Fruit fly (Drosophila melanogaster): Measurements from ENCODE around the gene CG7518.

The CG7518 gene

dm6 chr3R:12985828-12986530 is 11.9 kb upstream of the CG7518 start, which contains the start of gene CG31342:
CG31342 (plus strand) TSS chr3R:12986041.
- no peak for TF ChIP-seq Pif1A (GFP tag; optimal IDR thresholded peaks at IDR 0.05)
- TF ChIP-seq CG17806 (tag; optimal IDR thresholded peaks at IDR 0.05): peak; percentile 27
- peak; percentile 6 for TF ChIP-seq Snoo (tag; optimal IDR thresholded peaks at IDR 0.05)
- TF ChIP-seq CG32121 (GFP tag; IDR thresholded peaks at IDR 0.05): peak; percentile 27; the same call in 1 of the 2 replicates
- TF ChIP-seq CG15710 (tag; optimal IDR thresholded peaks at IDR 0.05): peak; percentile 34
- no peak for TF ChIP-seq rn (GFP tag; IDR thresholded peaks at IDR 0.05)
- TF ChIP-seq CG9948 (tag; optimal IDR thresholded peaks at IDR 0.05): peak; percentile 38

- TF ChIP-seq CG4496 (GFP tag; IDR thresholded peaks at IDR 0.05) (no peak), Pif1A (GFP tag; optimal IDR thresholded peaks at IDR 0.05) (no peak), CG8301 (tag; optimal IDR thresholded peaks at IDR 0.05) (no peak), Pif1B (GFP tag; optimal IDR thresholded peaks at IDR 0.05) (no peak), CG10348 (GFP tag; IDR thresholded peaks at IDR 0.05) (no peak), CG32121 (GFP tag; IDR thresholded peaks at IDR 0.05) (no peak), CG12605 (GFP tag; IDR thresholded peaks at IDR 0.05) (no peak), CG15710 (tag; optimal IDR thresholded peaks at IDR 0.05) (no peak), gl (tag; optimal IDR thresholded peaks at IDR 0.05) (no peak)
Measured at dm6 chr3R:12988411-12988810, 9.5 kb upstream of the CG7518 start, which contains the start of gene CG14383. CG14383 (minus strand) TSS chr3R:12988511.

DNA sequence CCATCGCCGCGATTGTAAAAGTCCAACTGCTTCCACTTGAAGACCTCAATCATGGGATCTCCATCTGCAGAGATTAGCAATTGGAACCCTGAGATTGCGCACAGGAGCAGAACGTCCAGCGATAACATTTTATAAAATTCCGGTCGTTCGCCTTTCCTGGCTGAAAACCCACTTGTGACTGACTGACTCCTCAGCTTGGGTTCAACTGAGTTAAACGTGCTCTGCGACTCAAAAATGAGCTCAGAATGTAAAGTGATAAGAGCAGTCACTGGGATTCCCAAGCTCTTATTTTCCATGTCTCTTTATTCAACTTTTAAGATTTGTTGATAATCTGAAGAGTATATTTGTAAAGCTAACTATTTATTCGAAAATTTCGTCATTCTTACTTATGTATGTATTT is 4.9 kb upstream of the CG7518 start, which contains the start of gene yellow-f:
yellow-f (minus strand) TSS at position 184 of the 400 bp plus-strand sequence.
- no peak for TF ChIP-seq rn (GFP tag; IDR thresholded peaks at IDR 0.05)
- TF ChIP-seq EcR (GFP tag; optimal IDR thresholded peaks at IDR 0.05): peak; percentile 92

DNA sequence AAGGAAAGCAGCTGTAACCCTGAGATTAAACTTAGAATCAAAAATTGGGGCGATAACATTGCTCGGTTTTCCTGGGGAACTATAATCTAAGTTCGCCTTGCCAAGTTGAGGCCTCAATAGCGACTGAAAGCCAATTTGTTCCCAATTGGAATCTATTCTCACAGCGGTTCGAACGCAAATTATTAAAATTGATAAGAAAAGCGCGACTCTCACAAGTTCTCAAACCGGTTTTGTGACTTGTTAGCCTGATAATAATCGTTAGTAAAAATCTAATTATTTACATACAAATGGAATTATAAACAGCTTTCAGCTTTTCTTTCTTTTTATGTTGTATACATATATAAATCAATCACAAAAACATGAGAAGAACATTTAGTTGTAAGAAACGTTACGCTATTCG is 2.8 kb upstream of the CG7518 start, which contains the start of gene yellow-f2:
yellow-f2 (minus strand) TSS at position 101 of the 400 bp plus-strand sequence.
- TF ChIP-seq CG8301 (tag; optimal IDR thresholded peaks at IDR 0.05): no peak
- TF ChIP-seq CG4496 (GFP tag; IDR thresholded peaks at IDR 0.05): no peak
- no peak for TF ChIP-seq EcR (GFP tag; optimal IDR thresholded peaks at IDR 0.05)
- TF ChIP-seq CG8159 (tag; optimal IDR thresholded peaks at IDR 0.05): no peak
- no peak for TF ChIP-seq CG17806 (tag; optimal IDR thresholded peaks at IDR 0.05)
- no peak for TF ChIP-seq CG32121 (GFP tag; IDR thresholded peaks at IDR 0.05)
- no peak for TF ChIP-seq CG13204 (GFP tag; optimal IDR thresholded peaks at IDR 0.05)
- no peak for TF ChIP-seq D1 (tag; optimal IDR thresholded peaks at IDR 0.05)
- no peak for TF ChIP-seq CG15710 (tag; optimal IDR thresholded peaks at IDR 0.05)
- no peak for TF ChIP-seq CG12605 (GFP tag; IDR thresholded peaks at IDR 0.05)
- TF ChIP-seq Ets98B (GFP tag; IDR thresholded peaks at IDR 0.05): no peak
- TF ChIP-seq Pif1A (GFP tag; optimal IDR thresholded peaks at IDR 0.05): no peak
- no peak for TF ChIP-seq CG14655 (GFP tag; optimal IDR thresholded peaks at IDR 0.05)
- no peak for TF ChIP-seq gl (tag; optimal IDR thresholded peaks at IDR 0.05)
- TF ChIP-seq Snoo (tag; optimal IDR thresholded peaks at IDR 0.05): no peak

DNA sequence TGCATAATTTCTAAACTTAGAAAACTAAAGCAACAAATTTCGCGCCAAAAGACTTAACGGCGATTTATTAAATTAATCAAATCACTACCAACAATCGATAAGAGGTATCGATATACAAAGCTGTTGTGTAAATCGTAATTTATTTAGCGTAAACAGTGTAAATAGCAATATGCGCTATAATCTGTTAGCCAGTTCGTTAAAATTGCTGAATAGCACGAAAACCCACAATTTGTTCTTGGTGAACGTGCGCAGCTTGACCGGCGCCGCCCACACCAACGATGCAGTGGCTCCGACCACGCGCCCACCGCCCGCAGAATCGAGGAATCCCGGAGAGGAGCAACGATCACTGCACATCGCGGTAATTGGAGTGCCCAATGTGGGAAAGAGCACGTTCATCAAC is 2.4 kb upstream of the CG7518 start, which contains the start of gene CG7488:
CG7488 (plus strand) TSS at position 99 of the 400 bp plus-strand sequence.
- TF ChIP-seq CG9948 (tag; optimal IDR thresholded peaks at IDR 0.05) (no peak), CG8301 (tag; optimal IDR thresholded peaks at IDR 0.05) (no peak), CG14655 (GFP tag; optimal IDR thresholded peaks at IDR 0.05) (no peak), gl (tag; optimal IDR thresholded peaks at IDR 0.05) (no peak), D1 (tag; optimal IDR thresholded peaks at IDR 0.05) (no peak), CG13204 (GFP tag; optimal IDR thresholded peaks at IDR 0.05) (no peak), CG17806 (tag; optimal IDR thresholded peaks at IDR 0.05) (no peak), CG8159 (tag; optimal IDR thresholded peaks at IDR 0.05) (no peak), CG10348 (GFP tag; IDR thresholded peaks at IDR 0.05) (no peak), Snoo (tag; optimal IDR thresholded peaks at IDR 0.05) (no peak), CG34367 (tag; optimal IDR thresholded peaks at IDR 0.05) (no peak), Ets98B (GFP tag; IDR thresholded peaks at IDR 0.05) (no peak), Pif1B (GFP tag; optimal IDR thresholded peaks at IDR 0.05) (no peak), CG15710 (tag; optimal IDR thresholded peaks at IDR 0.05) (no peak), fd96Ca (GFP tag; IDR thresholded peaks at IDR 0.05) (no peak), CG12605 (GFP tag; IDR thresholded peaks at IDR 0.05) (no peak), CG32121 (GFP tag; IDR thresholded peaks at IDR 0.05) (no peak), CG4496 (GFP tag; IDR thresholded peaks at IDR 0.05) (no peak)

DNA sequence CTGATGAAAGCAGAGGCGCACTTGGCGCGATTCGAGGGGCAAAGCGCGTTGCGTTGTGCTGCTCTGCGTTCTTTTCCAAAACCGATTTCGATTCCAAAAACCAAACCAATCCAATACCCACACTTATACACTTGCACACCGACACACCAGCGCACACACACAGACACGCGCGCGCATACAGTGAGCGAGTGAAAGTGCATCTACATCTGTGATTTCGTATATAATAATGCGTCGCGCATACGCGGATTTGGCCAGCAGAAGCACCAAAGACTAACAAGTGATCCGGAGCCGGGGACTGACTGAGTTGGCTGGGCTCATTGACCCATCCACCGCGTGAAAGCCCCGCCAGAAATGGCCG is 324 bp downstream of the CG7518 start:
- TF ChIP-seq CG17806 (tag; optimal IDR thresholded peaks at IDR 0.05) (no peak), D1 (tag; optimal IDR thresholded peaks at IDR 0.05) (no peak), CG10348 (GFP tag; IDR thresholded peaks at IDR 0.05) (no peak), CG14655 (GFP tag; optimal IDR thresholded peaks at IDR 0.05) (no peak), CG32121 (GFP tag; IDR thresholded peaks at IDR 0.05) (no peak)

dm6 chr3R:13009595-13009994 is 11.7 kb downstream of the CG7518 start, which contains the start of gene CG11656:
CG11656 (plus strand) TSS chr3R:13009895.
- no peak for TF ChIP-seq CG34367 (tag; optimal IDR thresholded peaks at IDR 0.05)
- TF ChIP-seq Snoo (tag; optimal IDR thresholded peaks at IDR 0.05): no peak
